Worm (Caenorhabditis elegans): ENCODE results near the gene npr-6.

ce11 chrX:10333301-10333854, 47.8 kb upstream of the npr-6 start, which contains the start of gene R07E3.4:
- TF ChIP-seq egl-27 (tag; optimal IDR thresholded peaks at IDR 0.05) (no peak), snpc-4 (tag; optimal IDR thresholded peaks at IDR 0.05) (no peak), elt-1 (tag; optimal IDR thresholded peaks at IDR 0.05) (no peak), ceh-9 (tag; optimal IDR thresholded peaks at IDR 0.05) (no peak), ama-1 (optimal IDR thresholded peaks at IDR 0.05) (no peak), egl-5 (tag; optimal IDR thresholded peaks at IDR 0.05) (no peak)
